Worm (Caenorhabditis elegans) whole organism, L1 larva: ENCODE results near the gene srv-9.

Source experiments
- ceh-82 ChIP-seq, 3 experiments: fragments of 150-350 bp in 1 of 3; sonication (generic microtip) in 2 of 3; optimal IDR thresholded peaks; 2 replicates each; lab custom pipeline; 2014 to 2017; ENCODE audit warnings: missing biosample characterization in 3 of 3, missing genetic modification characterization in 3 of 3
- lin-13 ChIP-seq: fragments of 150-350 bp; optimal IDR thresholded peaks from 2 replicates; lab custom pipeline; 2014; ENCODE audit warnings: missing biosample characterization, missing genetic modification reagents, missing genetic modification characterization
- ztf-11 ChIP-seq, 2 experiments: sonication (generic microtip); optimal IDR thresholded peaks; 2 replicates each; lab custom pipeline; 2016 to 2017; ENCODE audit warnings: missing genetic modification characterization in 2 of 2, missing biosample characterization in 1 of 2, missing compliant biosample characterization in 1 of 2

DNA sequence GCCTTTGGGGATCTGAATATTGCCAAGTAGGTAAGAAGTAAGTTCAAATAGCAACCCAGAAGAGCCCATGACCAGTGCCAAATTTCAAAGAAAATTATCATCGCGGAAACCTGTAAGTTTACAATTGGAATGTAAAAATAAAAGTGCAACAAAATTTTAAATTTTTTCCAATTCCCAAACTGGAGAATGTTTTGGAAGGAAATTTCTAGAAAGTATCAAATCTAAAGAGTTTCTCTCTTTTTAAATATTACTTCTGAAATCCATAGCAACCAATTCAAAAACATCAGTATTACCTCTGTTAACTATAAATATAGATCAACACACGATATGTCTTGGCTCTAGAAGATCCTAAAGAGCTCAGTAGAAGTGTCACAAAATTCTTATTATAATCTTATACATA, 5.7 kb upstream of the srv-9 start, which contains the start of gene srd-19:
- TF ChIP-seq ceh-82 (tag; optimal IDR thresholded peaks at IDR 0.05; lab: Kevin White, UChicago) (no peak), ztf-11 (tag; optimal IDR thresholded peaks at IDR 0.05; lab: Kevin White, UChicago) (no peak), lin-13 (GFP tag; lab: Kevin White, UChicago) (no peak)
